Worm (Caenorhabditis elegans) whole organism, L2 larva: ENCODE results near the gene fbxc-17.
"Not testable (repeated sequence)": the region's sequence is repeated elsewhere in the genome, so short reads cannot be mapped to it uniquely, and the experiment has no call there.

ENCODE experiments used
- R02D3.7 ChIP-seq: fragments of 150-350 bp; optimal IDR thresholded peaks from 2 replicates; lab custom pipeline; 2014; ENCODE audit warnings: missing biosample characterization, missing genetic modification characterization
- aly-2 ChIP-seq: fragments of 150-350 bp; optimal IDR thresholded peaks from 2 replicates; lab custom pipeline; 2014; ENCODE audit warnings: missing biosample characterization, missing genetic modification characterization
- blmp-1 ChIP-seq: sonication (generic microtip); optimal IDR thresholded peaks from 2 replicates; lab custom pipeline; 2017; ENCODE audit warnings: missing genetic modification characterization, mild to moderate bottlenecking, missing compliant biosample characterization, antibody characterized with exemption, moderate library complexity; ENCODE audit not compliant: insufficient read depth
- ceh-16 ChIP-seq: fragments of 150-350 bp; optimal IDR thresholded peaks from 2 replicates; lab custom pipeline; 2014; ENCODE audit warnings: missing biosample characterization, missing genetic modification characterization
- fos-1 ChIP-seq: fragments of 150-350 bp; optimal IDR thresholded peaks from 2 replicates; lab custom pipeline; 2014; ENCODE audit warnings: missing biosample characterization, missing genetic modification characterization
- nhr-21 ChIP-seq: fragments of 150-350 bp; optimal IDR thresholded peaks from 2 replicates; lab custom pipeline; 2014; ENCODE audit warnings: missing biosample characterization, missing genetic modification characterization
- nhr-25 ChIP-seq: fragments of 150-350 bp; sonication (generic microtip); optimal IDR thresholded peaks from 3 replicates; lab custom pipeline; 2014; ENCODE audit warnings: missing biosample characterization, missing genetic modification characterization
- peb-1 ChIP-seq: fragments of 150-350 bp; optimal IDR thresholded peaks from 2 replicates; lab custom pipeline; 2014; ENCODE audit warnings: missing biosample characterization, missing genetic modification characterization
- snpc-4 ChIP-seq: fragments of 150-350 bp; optimal IDR thresholded peaks from 2 replicates; lab custom pipeline; 2014; ENCODE audit warnings: missing biosample characterization, missing genetic modification characterization
- zag-1 ChIP-seq: fragments of 150-350 bp; optimal IDR thresholded peaks from 2 replicates; lab custom pipeline; 2014; ENCODE audit warnings: missing biosample characterization, missing genetic modification characterization
- ztf-11 ChIP-seq: sonication (generic microtip); optimal IDR thresholded peaks from 2 replicates; lab custom pipeline; 2017; ENCODE audit warnings: missing biosample characterization, missing genetic modification characterization

DNA sequence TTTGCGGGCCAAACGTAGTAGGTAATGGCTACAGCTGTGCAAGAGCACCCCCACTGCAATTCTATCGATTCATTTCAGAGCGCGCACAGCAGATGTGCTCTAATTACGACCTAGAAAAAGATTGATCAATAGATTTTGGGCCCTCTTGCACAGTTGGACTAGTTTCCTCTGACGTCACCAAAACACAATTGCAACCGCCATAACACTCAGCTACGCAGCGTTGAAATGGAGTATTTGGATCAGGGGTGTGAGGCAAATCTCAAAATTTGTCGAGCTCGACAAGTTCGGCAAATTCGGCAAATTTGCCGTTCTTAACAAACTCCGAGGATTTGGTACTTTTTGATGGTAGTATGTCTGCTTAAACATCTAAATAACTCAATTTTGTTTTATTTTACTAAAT lies 12.1 kb downstream of the fbxc-17 start, which contains the start of gene fbxc-18:
- not testable (repeated sequence) for TF ChIP-seq aly-2 (tag; lab: Kevin White, UChicago); fos-1; R02D3.7 (tag; lab: Kevin White, UChicago); nhr-21; nhr-25; ztf-11; snpc-4; zag-1 (tag; lab: Kevin White, UChicago); ceh-16 (tag; lab: Kevin White, UChicago); blmp-1 (tag; lab: Kevin White, UChicago); peb-1
